Worm (Caenorhabditis elegans) whole organism, L4 larva: ENCODE data around the gene tag-307.

Source experiments
- F26F4.8 ChIP-seq: fragments of 200-800 bp; sonication (Bioruptor generic); conservative IDR thresholded peaks from 2 replicates; pipeline ENCODE4 v1.3.6; 2022; ENCODE audit warnings: missing genetic modification characterization, missing compliant biosample characterization
- ZK546.5 ChIP-seq, 2 experiments: sonication (generic microtip); optimal IDR thresholded peaks; 2 replicates each; lab custom pipeline; 2017; ENCODE audit warnings: missing biosample characterization in 2 of 2, missing genetic modification characterization in 2 of 2
- daf-12 ChIP-seq: fragments of 150-350 bp; optimal IDR thresholded peaks from 2 replicates; lab custom pipeline; 2014; ENCODE audit warnings: missing biosample characterization, missing genetic modification reagents, missing genetic modification characterization
- daf-19 ChIP-seq: fragments of 200-800 bp; sonication (Bioruptor generic); conservative IDR thresholded peaks from 2 replicates; pipeline ENCODE4 v1.3.6; 2022; ENCODE audit warnings: missing genetic modification characterization, missing compliant biosample characterization
- dpl-1 ChIP-seq: fragments of 150-350 bp; optimal IDR thresholded peaks from 2 replicates; lab custom pipeline; 2014; ENCODE audit warnings: missing biosample characterization, missing genetic modification reagents, missing genetic modification characterization
- egl-27 ChIP-seq: sonication (generic microtip); optimal IDR thresholded peaks from 3 replicates; lab custom pipeline; 2017; ENCODE audit warnings: missing biosample characterization, missing genetic modification reagents, missing genetic modification characterization
- nhr-25 ChIP-seq: sonication (generic microtip); optimal IDR thresholded peaks from 2 replicates; lab custom pipeline; 2017; ENCODE audit warnings: missing genetic modification characterization, mild to moderate bottlenecking, missing compliant biosample characterization, antibody characterized with exemption, moderate library complexity, borderline replicate concordance; ENCODE audit not compliant: insufficient read depth
- nhr-76 ChIP-seq: fragments of 150-350 bp; optimal IDR thresholded peaks from 2 replicates; lab custom pipeline; 2014; ENCODE audit warnings: missing biosample characterization, missing genetic modification characterization
- pqm-1 ChIP-seq: sonication (generic microtip); optimal IDR thresholded peaks from 2 replicates; lab custom pipeline; 2017; ENCODE audit warnings: missing biosample characterization, missing genetic modification characterization
- snpc-4 ChIP-seq: fragments of 150-350 bp; optimal IDR thresholded peaks from 2 replicates; lab custom pipeline; 2014; ENCODE audit warnings: missing biosample characterization, missing genetic modification characterization
- unc-39 ChIP-seq: sonication (generic microtip); optimal IDR thresholded peaks from 2 replicates; lab custom pipeline; 2017; ENCODE audit warnings: missing biosample characterization, missing genetic modification characterization
- zag-1 ChIP-seq: fragments of 150-350 bp; optimal IDR thresholded peaks from 2 replicates; lab custom pipeline; 2014; ENCODE audit warnings: missing biosample characterization, missing genetic modification characterization

DNA sequence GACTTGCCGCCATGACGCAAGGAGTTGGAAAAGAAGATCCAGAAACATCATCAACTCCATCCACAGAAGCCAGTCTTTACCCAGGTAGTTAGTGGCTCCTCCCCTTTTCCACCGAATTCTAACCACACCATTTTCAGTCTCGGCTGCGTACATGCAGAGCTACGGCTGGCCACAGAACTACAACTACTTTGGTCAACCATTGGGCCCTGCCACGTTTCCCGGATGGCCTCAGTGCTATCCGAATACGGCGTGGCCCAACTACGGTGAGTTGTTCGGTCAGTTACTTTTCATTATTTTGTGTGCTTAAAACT lies 42.0 kb downstream of the tag-307 start:
- TF ChIP-seq pqm-1 (tag; lab: Kevin White, UChicago) (no peak), nhr-25 (tag; lab: Kevin White, UChicago) (no peak), nhr-76 (tag; lab: Kevin White, UChicago) (no peak), daf-19 (GFP tag; lab: Robert Waterston, UW) (no peak), F26F4.8 (GFP tag; lab: Robert Waterston, UW) (no peak), zag-1 (tag; lab: Kevin White, UChicago) (no peak), snpc-4 (tag; lab: Kevin White, UChicago) (no peak), unc-39 (tag; lab: Kevin White, UChicago) (no peak), ZK546.5 (tag; optimal IDR thresholded peaks at IDR 0.05; lab: Kevin White, UChicago) (no peak), dpl-1 (no peak), egl-27 (tag; lab: Kevin White, UChicago) (no peak), daf-12 (tag; lab: Kevin White, UChicago) (no peak)
